Fruit fly (Drosophila melanogaster): ENCODE data around the gene CG7730.

Gene CG7730

DNA sequence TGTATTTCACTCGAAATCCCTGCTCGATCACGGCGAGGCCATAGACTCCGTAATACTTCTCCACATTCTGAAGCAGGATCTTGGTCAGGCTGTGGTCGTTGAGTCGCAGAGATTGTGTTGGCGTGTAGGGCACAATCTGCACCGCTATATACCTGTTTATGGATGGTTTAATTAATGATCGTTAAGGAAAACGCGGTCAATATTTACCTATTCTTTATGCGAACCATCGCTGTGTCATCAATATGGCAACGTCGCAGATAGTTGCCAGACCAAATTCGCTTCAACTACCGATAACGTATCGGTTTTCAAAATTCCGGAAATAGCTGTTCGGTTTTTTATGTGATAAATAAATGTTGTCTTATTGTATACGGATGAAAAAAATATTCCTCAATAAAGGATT is 17.5 kb downstream of the CG7730 start, which contains the start of gene Pop5 (continued):
- TF ChIP-seq Lhr (GFP tag; optimal IDR thresholded peaks at IDR 0.05) (peak; percentile 53), prd (optimal IDR thresholded peaks at IDR 0.05) (no peak), prd (GFP tag; IDR thresholded peaks at IDR 0.05) (no peak), chif (GFP tag; optimal IDR thresholded peaks at IDR 0.05) (no peak), Rfx (GFP tag; IDR thresholded peaks at IDR 0.05) (peak; percentile 45; the same call in 1 of the 2 replicates), Dad (GFP tag; optimal IDR thresholded peaks at IDR 0.05) (no peak), YL-1 (GFP tag; optimal IDR thresholded peaks at IDR 0.05) (peak; percentile 36), CG11456 (GFP tag; IDR thresholded peaks at IDR 0.05) (no peak), kni (GFP tag; optimal IDR thresholded peaks at IDR 0.05) (peak; percentile 33), vvl (GFP tag; IDR thresholded peaks at IDR 0.05) (peak; percentile 49), CG34224 (GFP tag; IDR thresholded peaks at IDR 0.05; ENCODE audit: partially characterized antibody) (0 out of 3 replicates have a peak, but pooled peaks have one; percentile 37), crp (GFP tag; optimal IDR thresholded peaks at IDR 0.05) (peak in 1 of 2 experiments; percentile 13), CG13624 (GFP tag; optimal IDR thresholded peaks at IDR 0.05) (peak; percentile 6), rib (GFP tag; IDR thresholded peaks at IDR 0.05) (no peak), Sry-δ (GFP tag; optimal IDR thresholded peaks at IDR 0.05) (peak; percentile 70), CG31388 (GFP tag; optimal IDR thresholded peaks at IDR 0.05) (no peak), Fer3 (tag; optimal IDR thresholded peaks at IDR 0.05) (peak; percentile 10), mirr (GFP tag; optimal IDR thresholded peaks at IDR 0.05) (peak; percentile 43), sug (tag; optimal IDR thresholded peaks at IDR 0.05) (peak; percentile 19), PHDP (tag; optimal IDR thresholded peaks at IDR 0.05) (peak; percentile 38), Ptx1 (GFP tag; IDR thresholded peaks at IDR 0.05) (no peak), CG4617 (GFP tag; optimal IDR thresholded peaks at IDR 0.05; ENCODE audit: borderline replicate concordance) (peak; percentile 58), CG2712 (tag; optimal IDR thresholded peaks at IDR 0.05) (peak; percentile 2), CG6854 (GFP tag; optimal IDR thresholded peaks at IDR 0.05) (no peak), ATbp (GFP tag; optimal IDR thresholded peaks at IDR 0.05) (peak; percentile 5), peb (GFP tag; IDR thresholded peaks at IDR 0.05) (no peak), CG16863 (GFP tag; optimal IDR thresholded peaks at IDR 0.05) (peak; percentile 13), Ets65A (GFP tag) (peak; percentile 72), kay (GFP tag; optimal IDR thresholded peaks at IDR 0.05) (no peak), dm (GFP tag; optimal IDR thresholded peaks at IDR 0.05) (peak; percentile 6), E2f1 (GFP tag; IDR thresholded peaks at IDR 0.05) (no peak), trem (tag; optimal IDR thresholded peaks at IDR 0.05) (peak; percentile 88), Atf3 (GFP tag; optimal IDR thresholded peaks at IDR 0.05) (no peak), Dp (GFP tag; optimal IDR thresholded peaks at IDR 0.05) (peak; percentile 89), CG3281 (GFP tag; optimal IDR thresholded peaks at IDR 0.05) (peak; percentile 19), HLH4C (GFP tag; IDR thresholded peaks at IDR 0.05; ENCODE audit: partially characterized antibody) (peak; percentile 35; the same call in 1 of the 3 replicates), CrebB (tag; optimal IDR thresholded peaks at IDR 0.05) (peak; percentile 50), Pdp1 (GFP tag; optimal IDR thresholded peaks at IDR 0.05) (peak in 1 of 2 experiments; percentile 41), B-H2 (GFP tag; optimal IDR thresholded peaks at IDR 0.05) (peak; percentile 50), CG10543 (GFP tag; optimal IDR thresholded peaks at IDR 0.05) (peak; percentile 9), zen (tag; optimal IDR thresholded peaks at IDR 0.05) (peak; percentile 28), CG5180 (GFP tag; optimal IDR thresholded peaks at IDR 0.05) (no peak), vnd (GFP tag; IDR thresholded peaks at IDR 0.05; ENCODE audit: partially characterized antibody) (no peak), gcm (GFP tag; optimal IDR thresholded peaks at IDR 0.05) (peak; percentile 21), Adf1 (GFP tag; IDR thresholded peaks at IDR 0.05) (no peak), unc-4 (GFP tag; IDR thresholded peaks at IDR 0.05; ENCODE audit: partially characterized antibody) (peak; percentile 38; the same call in 1 of the 2 replicates), fd64A (GFP tag; optimal IDR thresholded peaks at IDR 0.05) (peak; percentile 36), hkb (optimal IDR thresholded peaks at IDR 0.05) (no peak), hkb (GFP tag; IDR thresholded peaks at IDR 0.05) (0 out of 2 replicates have a peak, but pooled peaks have one; percentile 18), CG18011 (GFP tag; optimal IDR thresholded peaks at IDR 0.05) (peak; percentile 12)
